Fruit fly (Drosophila melanogaster) whole organism, embryonic: ENCODE measurements around the gene CG13403.

Experiments
- Adf1 ChIP-seq: fragments of 200-800 bp; sonication (Bioruptor generic); IDR thresholded peaks from 2 replicates; pipeline ENCODE4 v1.3.6; 2022; ENCODE audit warnings: missing biosample characterization, missing genetic modification characterization
- Bgb ChIP-seq: fragments of 200-800 bp; sonication (Bioruptor generic); IDR thresholded peaks from 2 replicates; pipeline ENCODE4 v1.3.6; 2022; ENCODE audit warnings: missing biosample characterization, missing genetic modification characterization; ENCODE audit not compliant: partially characterized antibody
- CG10959 ChIP-seq: fragments of 200-800 bp; sonication (Bioruptor generic); IDR thresholded peaks from 2 replicates; pipeline ENCODE4 v1.3.6; 2022; ENCODE audit warnings: missing biosample characterization, missing genetic modification characterization
- CG12391 ChIP-seq: fragments of 200-800 bp; sonication (Bioruptor generic); optimal IDR thresholded peaks from 3 replicates; lab custom pipeline; 2018; ENCODE audit warnings: missing biosample characterization, mild to moderate bottlenecking, missing genetic modification characterization, moderate library complexity
- CG12659 ChIP-seq: fragments of 200-800 bp; sonication (Bioruptor generic); optimal IDR thresholded peaks from 3 replicates; lab custom pipeline; 2017; ENCODE audit warnings: mild to moderate bottlenecking, missing biosample characterization, missing genetic modification reagents, missing genetic modification characterization
- CG12744 ChIP-seq: fragments of 200-800 bp; sonication (Bioruptor generic); optimal IDR thresholded peaks from 2 replicates; lab custom pipeline; 2016; ENCODE audit warnings: missing biosample characterization, missing genetic modification characterization
- CG13287 ChIP-seq: fragments of 200-800 bp; sonication (Bioruptor generic); IDR thresholded peaks from 2 replicates; pipeline ENCODE4 v1.3.6; 2022; ENCODE audit warnings: missing biosample characterization, missing genetic modification characterization; ENCODE audit not compliant: partially characterized antibody
- CG13775 ChIP-seq: fragments of 200-800 bp; sonication (Bioruptor generic); optimal IDR thresholded peaks from 3 replicates; lab custom pipeline; 2017; ENCODE audit warnings: missing biosample characterization, mild to moderate bottlenecking, missing genetic modification characterization
- CG13894 ChIP-seq: fragments of 200-800 bp; sonication (Bioruptor generic); optimal IDR thresholded peaks from 3 replicates; lab custom pipeline; 2018; ENCODE audit warnings: missing biosample characterization, mild to moderate bottlenecking, missing genetic modification characterization, moderate library complexity
- CG14050 ChIP-seq: fragments of 200-800 bp; sonication (Bioruptor generic); IDR thresholded peaks from 3 replicates; pipeline ENCODE4 v1.3.6; 2022; ENCODE audit warnings: missing biosample characterization, missing genetic modification characterization
- CG14710 ChIP-seq: fragments of 200-800 bp; sonication (Bioruptor generic); optimal IDR thresholded peaks from 3 replicates; lab custom pipeline; 2019; ENCODE audit warnings: missing biosample characterization, mild to moderate bottlenecking, missing genetic modification characterization, moderate library complexity
- CG14860 ChIP-seq: fragments of 200-800 bp; sonication (Bioruptor generic); IDR thresholded peaks from 3 replicates; pipeline ENCODE4 v1.3.6; 2022; ENCODE audit warnings: missing biosample characterization, missing genetic modification characterization; ENCODE audit not compliant: partially characterized antibody
- CG17912 ChIP-seq: fragments of 200-800 bp; sonication (Bioruptor generic); optimal IDR thresholded peaks from 2 replicates; lab custom pipeline; 2018; ENCODE audit warnings: missing biosample characterization, mild to moderate bottlenecking, missing genetic modification characterization
- CG18262 ChIP-seq: fragments of 200-800 bp; optimal IDR thresholded peaks from 3 replicates; lab custom pipeline; 2019; ENCODE audit warnings: missing biosample characterization, mild to moderate bottlenecking, missing genetic modification characterization, moderate library complexity
- CG30403 ChIP-seq: fragments of 200-800 bp; sonication (Bioruptor generic); optimal IDR thresholded peaks from 3 replicates; lab custom pipeline; 2016; ENCODE audit warnings: missing biosample characterization, missing genetic modification characterization
- CG34224 ChIP-seq: fragments of 200-800 bp; sonication (Bioruptor generic); IDR thresholded peaks from 3 replicates; pipeline ENCODE4 v1.3.6; 2022; ENCODE audit warnings: missing biosample characterization, missing genetic modification characterization; ENCODE audit not compliant: partially characterized antibody
- CG3847 ChIP-seq: fragments of 200-800 bp; sonication (Bioruptor generic); IDR thresholded peaks from 2 replicates; pipeline ENCODE4 v1.3.6; 2022; ENCODE audit warnings: missing biosample characterization, missing genetic modification characterization
- CG42726 ChIP-seq: fragments of 200-800 bp; sonication (Bioruptor generic); IDR thresholded peaks from 2 replicates; pipeline ENCODE4 v1.3.6; 2022; ENCODE audit warnings: missing biosample characterization, missing genetic modification characterization; ENCODE audit not compliant: partially characterized antibody
- CG4424 ChIP-seq: fragments of 200-800 bp; sonication (Bioruptor generic); optimal IDR thresholded peaks from 3 replicates; lab custom pipeline; 2016; ENCODE audit warnings: missing biosample characterization, missing genetic modification characterization
- CG4820 ChIP-seq: fragments of 200-800 bp; sonication (Bioruptor generic); optimal IDR thresholded peaks from 3 replicates; lab custom pipeline; 2016; ENCODE audit warnings: missing biosample characterization, missing genetic modification characterization
- CG6272 ChIP-seq: fragments of 200-800 bp; sonication (Bioruptor generic); IDR thresholded peaks from 2 replicates; pipeline ENCODE4 v1.3.6; 2022; ENCODE audit warnings: missing biosample characterization, missing genetic modification characterization
- CG8290 ChIP-seq, 3 experiments: fragments of 200-800 bp; sonication (Bioruptor generic); optimal IDR thresholded peaks; 2 replicates each; lab custom pipeline; 2016 to 2019; ENCODE audit warnings: missing biosample characterization in 3 of 3, missing genetic modification characterization in 3 of 3, mild to moderate bottlenecking in 2 of 3, moderate library complexity in 1 of 3
- CG8924 ChIP-seq: fragments of 200-800 bp; optimal IDR thresholded peaks from 3 replicates; lab custom pipeline; 2019; ENCODE audit warnings: missing biosample characterization, mild to moderate bottlenecking, missing genetic modification characterization, moderate library complexity
- CG9215 ChIP-seq: fragments of 200-800 bp; sonication (Bioruptor generic); IDR thresholded peaks from 2 replicates; pipeline ENCODE4 v1.3.6; 2022; ENCODE audit warnings: missing biosample characterization, missing genetic modification characterization
- CG9437 ChIP-seq: fragments of 200-800 bp; sonication (Bioruptor generic); optimal IDR thresholded peaks from 2 replicates; lab custom pipeline; 2018; ENCODE audit warnings: missing biosample characterization, mild to moderate bottlenecking, missing genetic modification characterization
- CG9727 ChIP-seq: fragments of 200-800 bp; sonication (Bioruptor generic); optimal IDR thresholded peaks from 3 replicates; lab custom pipeline; 2017; ENCODE audit warnings: missing biosample characterization, mild to moderate bottlenecking, missing genetic modification characterization
- CG9932 ChIP-seq: fragments of 200-800 bp; sonication (Bioruptor generic); IDR thresholded peaks from 2 replicates; pipeline ENCODE4 v1.3.6; 2022; ENCODE audit warnings: missing biosample characterization, missing genetic modification characterization
- Deaf1 ChIP-seq: fragments of 200-800 bp; optimal IDR thresholded peaks from 3 replicates; lab custom pipeline; 2019; ENCODE audit warnings: missing biosample characterization, mild to moderate bottlenecking, missing genetic modification characterization, moderate library complexity
- NfI ChIP-seq: fragments of 200-800 bp; sonication (Bioruptor generic); optimal IDR thresholded peaks from 3 replicates; lab custom pipeline; 2018; ENCODE audit warnings: missing biosample characterization, mild to moderate bottlenecking, missing genetic modification characterization, moderate library complexity
- Ptx1 ChIP-seq: fragments of 200-800 bp; sonication (Bioruptor generic); IDR thresholded peaks from 2 replicates; pipeline ENCODE4 v1.3.6; 2022; ENCODE audit warnings: missing biosample characterization, missing genetic modification characterization
- Scr ChIP-seq: fragments of 200-800 bp; sonication (Bioruptor generic); IDR thresholded peaks from 2 replicates; pipeline ENCODE4 v1.3.6; 2022; ENCODE audit warnings: missing biosample characterization, missing genetic modification characterization; ENCODE audit not compliant: partially characterized antibody
- Sry-δ ChIP-seq: fragments of 200-800 bp; sonication (Bioruptor generic); optimal IDR thresholded peaks from 2 replicates; lab custom pipeline; 2016; ENCODE audit warnings: missing biosample characterization, missing genetic modification characterization
- az2 ChIP-seq: fragments of 200-800 bp; sonication (Bioruptor generic); optimal IDR thresholded peaks from 3 replicates; lab custom pipeline; 2016; ENCODE audit warnings: missing biosample characterization, missing genetic modification characterization
- bcd ChIP-seq: fragments of 200-800 bp; sonication (Bioruptor generic); optimal IDR thresholded peaks from 2 replicates; lab custom pipeline; 2017; ENCODE audit warnings: missing biosample characterization, mild to moderate bottlenecking, missing genetic modification characterization
- chinmo ChIP-seq: fragments of 200-800 bp; sonication (Bioruptor generic); IDR thresholded peaks from 4 replicates; pipeline ENCODE4 v1.3.6; 2022; ENCODE audit warnings: missing biosample characterization, missing genetic modification characterization; ENCODE audit not compliant: partially characterized antibody
- chn ChIP-seq: fragments of 200-800 bp; sonication (Bioruptor generic); optimal IDR thresholded peaks from 2 replicates; lab custom pipeline; 2016; ENCODE audit warnings: missing biosample characterization, missing genetic modification characterization
- dmrt11E ChIP-seq: fragments of 200-800 bp; sonication (Bioruptor generic); optimal IDR thresholded peaks from 3 replicates; lab custom pipeline; 2018; ENCODE audit warnings: missing biosample characterization, mild to moderate bottlenecking, missing genetic modification characterization, moderate library complexity
- emc ChIP-seq: fragments of 200-800 bp; sonication (Bioruptor generic); optimal IDR thresholded peaks from 2 replicates; lab custom pipeline; 2016; ENCODE audit warnings: missing biosample characterization, missing genetic modification characterization
- ewg ChIP-seq: fragments of 200-800 bp; sonication (Bioruptor generic); optimal IDR thresholded peaks from 3 replicates; lab custom pipeline; 2017; ENCODE audit warnings: mild to moderate bottlenecking, missing biosample characterization, missing genetic modification reagents, missing genetic modification characterization
- gro ChIP-seq: fragments of 200-800 bp; sonication (Bioruptor generic); optimal IDR thresholded peaks from 2 replicates; lab custom pipeline; 2016; ENCODE audit warnings: missing biosample characterization, missing genetic modification characterization
- lmd ChIP-seq: fragments of 200-800 bp; sonication (Bioruptor generic); IDR thresholded peaks from 2 replicates; pipeline ENCODE4 v1.3.6; 2022; ENCODE audit warnings: missing biosample characterization, missing genetic modification characterization
- nom ChIP-seq: fragments of 200-800 bp; sonication (Bioruptor generic); optimal IDR thresholded peaks from 2 replicates; lab custom pipeline; 2017; ENCODE audit warnings: missing biosample characterization, missing genetic modification characterization, mild to moderate bottlenecking, moderate library complexity, missing genetic modification reagents
- otp ChIP-seq: fragments of 200-800 bp; sonication (Bioruptor generic); IDR thresholded peaks from 3 replicates; pipeline ENCODE4, ENCODE4 v1.3.6; 2022; ENCODE audit warnings: missing biosample characterization, missing genetic modification characterization
- prd ChIP-seq, 3 experiments: fragments of >200 bp in 2 of 3; fragments of 200-800 bp in 1 of 3; sonication (Bioruptor generic) in 1 of 3; optimal IDR thresholded peaks in 2 of 3; IDR thresholded peaks in 1 of 3; 2 replicates in 2 of 3; 3 replicates in 1 of 3; pipeline versions ENCODE4 v1.3.6 to Lab custom; 2017 to 2022; ENCODE audit warnings: missing biosample characterization in 1 of 3, missing genetic modification characterization in 1 of 3
- sisA ChIP-seq: fragments of 200-800 bp; sonication (Bioruptor generic); IDR thresholded peaks from 2 replicates; pipeline ENCODE4 v1.3.6; 2022; ENCODE audit warnings: missing biosample characterization, missing genetic modification characterization
- trem ChIP-seq: fragments of 200-800 bp; optimal IDR thresholded peaks from 3 replicates; lab custom pipeline; 2019; ENCODE audit warnings: missing biosample characterization, mild to moderate bottlenecking, missing genetic modification characterization, moderate library complexity
- unc-4 ChIP-seq: fragments of 200-800 bp; sonication (Bioruptor generic); IDR thresholded peaks from 2 replicates; pipeline ENCODE4 v1.3.6; 2022; ENCODE audit warnings: missing biosample characterization, missing genetic modification characterization; ENCODE audit not compliant: partially characterized antibody
- zen ChIP-seq: fragments of 200-800 bp; sonication (Bioruptor generic); optimal IDR thresholded peaks from 3 replicates; lab custom pipeline; 2018; ENCODE audit warnings: missing biosample characterization, mild to moderate bottlenecking, missing genetic modification characterization, moderate library complexity

Gene CG13403

dm6 chrX:14233843-14234337 lies 42.1 kb upstream of the CG13403 start, which contains the start of gene CG42271 (continued):
- TF ChIP-seq CG42726 = peak; percentile 40; the same call in 1 of the 2 replicates
- TF ChIP-seq CG9727 = peak; percentile 64
- TF ChIP-seq Sry-δ (GFP tag; lab: Kevin White, UChicago) = peak; percentile 74
- TF ChIP-seq CG13287 (GFP tag; lab: Robert Waterston, UW) = peak; percentile 97
- TF ChIP-seq nom = no peak
- TF ChIP-seq CG12744 (GFP tag; lab: Kevin White, UChicago) = no peak
- no peak for TF ChIP-seq CG17912
- peak; percentile 43 for TF ChIP-seq CG30403 (GFP tag; lab: Kevin White, UChicago)
- peak; percentile 61 for TF ChIP-seq NfI
- peak; percentile 69 for TF ChIP-seq CG13775 (GFP tag; lab: Kevin White, UChicago)
- TF ChIP-seq Adf1 (GFP tag; lab: Robert Waterston, UW) = peak; percentile 25; the same call in 1 of the 2 replicates
- no peak for TF ChIP-seq CG14050 (GFP tag; lab: Robert Waterston, UW)
- TF ChIP-seq CG9437 (GFP tag; lab: Kevin White, UChicago) = peak; percentile 38
- TF ChIP-seq Ptx1 = peak; percentile 30; the same call in 1 of the 2 replicates
- peak; percentile 53 for TF ChIP-seq zen (tag; lab: Kevin White, UChicago)
- 0 out of 2 replicates have a peak, but pooled peaks have one; percentile 24 for TF ChIP-seq CG9215 (GFP tag; lab: Robert Waterston, UW)
- peak; percentile 53 for TF ChIP-seq dmrt11E (tag; lab: Kevin White, UChicago)
- peak; percentile 94 for TF ChIP-seq CG14860 (GFP tag; lab: Robert Waterston, UW)
- peak; percentile 11 for TF ChIP-seq CG4820
- no peak for TF ChIP-seq CG13894
- TF ChIP-seq Deaf1 (tag; lab: Kevin White, UChicago) = peak; percentile 14
- TF ChIP-seq CG14710 (tag; lab: Kevin White, UChicago) = peak; percentile 99
- peak; percentile 96 for TF ChIP-seq unc-4 (GFP tag; lab: Robert Waterston, UW)
- peak; percentile 9 for TF ChIP-seq bcd (GFP tag; lab: Kevin White, UChicago)
- no peak for TF ChIP-seq gro
- TF ChIP-seq az2 = no peak
- no peak for TF ChIP-seq chn (GFP tag; lab: Kevin White, UChicago)
- TF ChIP-seq lmd (GFP tag; lab: Robert Waterston, UW) = peak; percentile 23; the same call in 1 of the 2 replicates
- peak; percentile 69 for TF ChIP-seq CG8924 (tag; lab: Kevin White, UChicago)
- peak; percentile 59 for TF ChIP-seq CG9932 (GFP tag; lab: Robert Waterston, UW)
- TF ChIP-seq CG8290 (GFP tag; optimal IDR thresholded peaks at IDR 0.05; lab: Kevin White, UChicago) = peak; percentile 18
- TF ChIP-seq CG8290 (tag; optimal IDR thresholded peaks at IDR 0.05; lab: Kevin White, UChicago) = no peak
- peak; percentile 48 for TF ChIP-seq CG3847 (GFP tag; lab: Robert Waterston, UW)
- TF ChIP-seq sisA = no peak
- peak; percentile 65 for TF ChIP-seq CG12391
- peak; percentile 50 for TF ChIP-seq trem (tag; lab: Kevin White, UChicago)
- peak; percentile 94 for TF ChIP-seq CG34224
- TF ChIP-seq otp = 0 out of 3 replicates have a peak, but pooled peaks have one; percentile 7
- peak; percentile 28 for TF ChIP-seq CG4424 (GFP tag; lab: Kevin White, UChicago)
- TF ChIP-seq CG10959 (GFP tag; lab: Robert Waterston, UW) = no peak
- no peak for TF ChIP-seq prd (optimal IDR thresholded peaks at IDR 0.05; lab: Kevin White, UChicago)
- peak; percentile 65; the same call in 2 of the 3 replicates for TF ChIP-seq prd (GFP tag; IDR thresholded peaks at IDR 0.05; lab: Robert Waterston, UW)
- TF ChIP-seq CG18262 (tag; lab: Kevin White, UChicago) = peak; percentile 53
- no peak for TF ChIP-seq emc
- peak; percentile 85 for TF ChIP-seq Bgb (GFP tag; lab: Robert Waterston, UW)
- peak; percentile 5 for TF ChIP-seq ewg (GFP tag; lab: Kevin White, UChicago)
- TF ChIP-seq chinmo (GFP tag; lab: Robert Waterston, UW) = 0 out of 4 replicates have a peak, but pooled peaks have one; percentile 48
- peak; percentile 97 for TF ChIP-seq Scr (GFP tag; lab: Robert Waterston, UW)
- TF ChIP-seq CG6272 = peak; percentile 54; the same call in 1 of the 2 replicates
- peak; percentile 79 for TF ChIP-seq CG12659
